Worm (Caenorhabditis elegans): ENCODE measurements around the gene nhr-50.

DNA sequence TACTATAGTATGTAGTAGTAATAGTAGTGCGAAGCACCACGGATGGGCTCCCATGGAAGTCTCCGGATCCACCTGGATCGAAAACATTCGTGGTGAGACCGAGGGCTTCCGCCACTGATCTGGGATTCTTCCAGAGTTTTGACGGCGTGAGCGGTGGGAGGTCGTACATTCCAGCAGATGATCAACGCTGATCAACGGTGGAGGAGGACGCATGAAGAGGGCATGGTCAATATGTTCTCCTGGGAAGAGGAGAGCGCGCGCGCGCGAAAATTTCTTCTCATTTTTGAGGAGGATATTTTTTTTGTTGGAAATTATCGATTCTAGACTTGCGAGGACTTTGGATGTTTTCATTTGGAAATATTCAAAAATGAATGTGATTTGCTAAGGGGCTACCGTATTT is 33.1 kb upstream of the nhr-50 start:
- TF ChIP-seq ceh-83 (GFP tag; optimal IDR thresholded peaks at IDR 0.05): no peak
- TF ChIP-seq elt-1 (tag; optimal IDR thresholded peaks at IDR 0.05; ENCODE audit: borderline replicate concordance, insufficient read depth): no peak
- no peak for TF ChIP-seq zip-8 (tag; optimal IDR thresholded peaks at IDR 0.05)
- no peak for TF ChIP-seq flh-1 (GFP tag; optimal IDR thresholded peaks at IDR 0.05)
- TF ChIP-seq M03D4.4 (tag; optimal IDR thresholded peaks at IDR 0.05): no peak
- no peak for TF ChIP-seq nhr-76 (tag; optimal IDR thresholded peaks at IDR 0.05)

Measured in whole organism, mixed stage, embryonic.